Worm (Caenorhabditis elegans) whole organism, L4 larva: ENCODE data around the gene C13F10.6.
A peak's percentile ranks its signal among the peaks of the same experiment; 100 is the strongest.

ENCODE experiments used
- F49E8.2 ChIP-seq: sonication (generic microtip); optimal IDR thresholded peaks from 2 replicates; lab custom pipeline; 2016; ENCODE audit warnings: missing compliant biosample characterization, mild to moderate bottlenecking, missing genetic modification characterization, borderline replicate concordance
- T26A8.4 ChIP-seq: fragments of 200-800 bp; sonication (Bioruptor generic); IDR thresholded peaks from 2 replicates; pipeline ENCODE4 v1.3.6; 2022; ENCODE audit warnings: missing genetic modification characterization, missing compliant biosample characterization
- Y105C5A.15 ChIP-seq: fragments of 200-800 bp; sonication (Bioruptor generic); IDR thresholded peaks from 2 replicates; pipeline ENCODE4 v1.3.6; 2022; ENCODE audit warnings: missing genetic modification characterization, missing compliant biosample characterization
- Y48G9A.11 ChIP-seq: fragments of 200-800 bp; sonication (Bioruptor generic); IDR thresholded peaks from 2 replicates; pipeline ENCODE4 v1.3.6; 2022; ENCODE audit warnings: missing genetic modification reagents, missing genetic modification characterization, missing compliant biosample characterization
- Y5F2A.4 ChIP-seq: fragments of 200-800 bp; sonication (Bioruptor generic); optimal IDR thresholded peaks from 2 replicates; lab custom pipeline; 2018; ENCODE audit warnings: mild to moderate bottlenecking, missing genetic modification characterization, missing compliant biosample characterization
- aha-1 ChIP-seq: fragments of 150-350 bp; peaks from one replicate; lab custom pipeline; 2014; ENCODE audit warnings: missing biosample characterization, missing genetic modification characterization
- ama-1 ChIP-seq: fragments of 150-350 bp; optimal IDR thresholded peaks from 2 replicates; lab custom pipeline; 2014; ENCODE audit warnings: inconsistent platforms, mixed read lengths
- arid-1 ChIP-seq: fragments of 200-800 bp; sonication (Bioruptor generic); conservative IDR thresholded peaks from 2 replicates; pipeline ENCODE4 v1.3.6; 2022; ENCODE audit warnings: missing genetic modification reagents, missing genetic modification characterization, missing compliant biosample characterization
- attf-4 ChIP-seq: sonication (generic microtip); optimal IDR thresholded peaks from 3 replicates; lab custom pipeline; 2017; ENCODE audit warnings: missing biosample characterization, missing genetic modification characterization
- ceh-28 ChIP-seq: fragments of 150-350 bp; optimal IDR thresholded peaks from 2 replicates; lab custom pipeline; 2014; ENCODE audit warnings: missing biosample characterization, missing genetic modification reagents, missing genetic modification characterization
- daf-16 ChIP-seq, 3 experiments: sonication (generic microtip); optimal IDR thresholded peaks; 2 replicates each; lab custom pipeline; 2016 to 2017; ENCODE audit warnings: missing genetic modification characterization in 3 of 3, missing genetic modification reagents in 3 of 3, mild to moderate bottlenecking in 2 of 3, missing compliant biosample characterization in 2 of 3, missing biosample characterization in 1 of 3, moderate library complexity in 1 of 3
- dpl-1 ChIP-seq: fragments of 150-350 bp; optimal IDR thresholded peaks from 2 replicates; lab custom pipeline; 2014; ENCODE audit warnings: missing biosample characterization, missing genetic modification reagents, missing genetic modification characterization
- duxl-1 ChIP-seq: sonication (generic microtip); optimal IDR thresholded peaks from 2 replicates; lab custom pipeline; 2016; ENCODE audit warnings: mild to moderate bottlenecking, missing genetic modification characterization, moderate library complexity, missing compliant biosample characterization; ENCODE audit not compliant: poor library complexity
- dve-1 ChIP-seq: sonication (generic microtip); optimal IDR thresholded peaks from 2 replicates; lab custom pipeline; 2017; ENCODE audit warnings: antibody characterized with exemption, mild to moderate bottlenecking, missing genetic modification characterization, missing compliant biosample characterization; ENCODE audit not compliant: insufficient read depth
- egl-43 ChIP-seq: fragments of 200-800 bp; sonication (Bioruptor generic); IDR thresholded peaks from 2 replicates; pipeline ENCODE4 v1.3.6; 2022; ENCODE audit warnings: missing genetic modification reagents, missing genetic modification characterization, missing compliant biosample characterization
- hlh-11 ChIP-seq: fragments of 200-800 bp; sonication (Bioruptor generic); optimal IDR thresholded peaks from 2 replicates; lab custom pipeline; 2018; ENCODE audit warnings: mild to moderate bottlenecking, missing genetic modification characterization, missing compliant biosample characterization
- hlh-30 ChIP-seq: sonication (generic microtip); optimal IDR thresholded peaks from 2 replicates; lab custom pipeline; 2017; ENCODE audit warnings: antibody characterized with exemption, mild to moderate bottlenecking, missing genetic modification characterization, missing compliant biosample characterization; ENCODE audit not compliant: insufficient read depth
- hmg-1.1 ChIP-seq: fragments of 200-800 bp; sonication (Bioruptor generic); IDR thresholded peaks from 2 replicates; pipeline ENCODE4 v1.3.6; 2022; ENCODE audit warnings: missing genetic modification reagents, missing genetic modification characterization, missing compliant biosample characterization
- jun-1 ChIP-seq: fragments of 150-350 bp; optimal IDR thresholded peaks from 2 replicates; lab custom pipeline; 2014; ENCODE audit warnings: missing biosample characterization, missing genetic modification reagents, missing genetic modification characterization
- lin-13 ChIP-seq: fragments of 150-350 bp; optimal IDR thresholded peaks from 2 replicates; lab custom pipeline; 2014; ENCODE audit warnings: missing biosample characterization, missing genetic modification reagents, missing genetic modification characterization
- lin-15B ChIP-seq: fragments of 150-350 bp; sonication (generic microtip); optimal IDR thresholded peaks from 3 replicates; lab custom pipeline; 2014; ENCODE audit warnings: missing biosample characterization, missing genetic modification characterization
- lin-38 ChIP-seq: fragments of 200-800 bp; sonication (Bioruptor generic); IDR thresholded peaks from 2 replicates; pipeline ENCODE4 v1.3.6; 2022; ENCODE audit warnings: missing genetic modification reagents, missing genetic modification characterization, missing compliant biosample characterization
- lsy-2 ChIP-seq, 2 experiments: fragments of 150-350 bp in 1 of 2; sonication (generic microtip) in 1 of 2; optimal IDR thresholded peaks; 2 replicates each; lab custom pipeline; 2014 to 2017; ENCODE audit warnings: missing biosample characterization in 2 of 2, missing genetic modification characterization in 2 of 2
- mdt-29 ChIP-seq: fragments of 200-800 bp; sonication (Bioruptor generic); IDR thresholded peaks from 2 replicates; pipeline ENCODE4 v1.3.6; 2022; ENCODE audit warnings: missing genetic modification reagents, missing genetic modification characterization, missing compliant biosample characterization
- mep-1 ChIP-seq: fragments of 150-350 bp; sonication (generic microtip); optimal IDR thresholded peaks from 3 replicates; lab custom pipeline; 2014; ENCODE audit warnings: missing biosample characterization, missing genetic modification characterization
- mes-2 ChIP-seq: sonication (generic microtip); optimal IDR thresholded peaks from 2 replicates; lab custom pipeline; 2016; ENCODE audit warnings: missing genotype, mild to moderate bottlenecking, missing genetic modification characterization, missing compliant biosample characterization; ENCODE audit not compliant: poor library complexity, severe bottlenecking
- nhr-10 ChIP-seq: fragments of 150-350 bp; optimal IDR thresholded peaks from 2 replicates; lab custom pipeline; 2014; ENCODE audit warnings: missing biosample characterization, missing genetic modification characterization
- nhr-111 ChIP-seq: fragments of 200-800 bp; sonication (Bioruptor generic); optimal IDR thresholded peaks from 2 replicates; lab custom pipeline; 2018; ENCODE audit warnings: mild to moderate bottlenecking, missing genetic modification characterization, missing compliant biosample characterization
- nhr-25 ChIP-seq: sonication (generic microtip); optimal IDR thresholded peaks from 2 replicates; lab custom pipeline; 2017; ENCODE audit warnings: missing genetic modification characterization, mild to moderate bottlenecking, missing compliant biosample characterization, antibody characterized with exemption, moderate library complexity, borderline replicate concordance; ENCODE audit not compliant: insufficient read depth
- nhr-42 ChIP-seq: fragments of 200-800 bp; sonication (Bioruptor generic); IDR thresholded peaks from 2 replicates; pipeline ENCODE4 v1.3.6; 2022; ENCODE audit warnings: missing genetic modification characterization, missing compliant biosample characterization
- nhr-76 ChIP-seq: fragments of 150-350 bp; optimal IDR thresholded peaks from 2 replicates; lab custom pipeline; 2014; ENCODE audit warnings: missing biosample characterization, missing genetic modification characterization
- nhr-77 ChIP-seq: fragments of 150-350 bp; optimal IDR thresholded peaks from 2 replicates; lab custom pipeline; 2014; ENCODE audit warnings: missing biosample characterization, missing genetic modification characterization
- pha-4 ChIP-seq, 2 experiments: fragments of 150-350 bp in 1 of 2; fragments of 200-800 bp in 1 of 2; sonication (Bioruptor generic) in 1 of 2; IDR thresholded peaks in 1 of 2; optimal IDR thresholded peaks in 1 of 2; 2 replicates each; pipeline versions ENCODE4 v1.3.6 to Lab custom; 2014 to 2022; ENCODE audit warnings: missing genetic modification characterization in 2 of 2, missing genetic modification reagents in 2 of 2, missing biosample characterization in 1 of 2, missing compliant biosample characterization in 1 of 2
- php-3 ChIP-seq: fragments of 200-800 bp; sonication (Bioruptor generic); IDR thresholded peaks from 2 replicates; pipeline ENCODE4 v1.3.6; 2022; ENCODE audit warnings: missing genetic modification reagents, missing genetic modification characterization, missing compliant biosample characterization
- pqm-1 ChIP-seq: sonication (generic microtip); optimal IDR thresholded peaks from 2 replicates; lab custom pipeline; 2017; ENCODE audit warnings: missing biosample characterization, missing genetic modification characterization
- rbr-2 ChIP-seq: sonication (generic microtip); optimal IDR thresholded peaks from 2 replicates; lab custom pipeline; 2016; ENCODE audit warnings: missing genotype, missing genetic modification characterization, missing compliant biosample characterization
- snpc-4 ChIP-seq: fragments of 150-350 bp; optimal IDR thresholded peaks from 2 replicates; lab custom pipeline; 2014; ENCODE audit warnings: missing biosample characterization, missing genetic modification characterization
- spr-3 ChIP-seq: fragments of 200-800 bp; sonication (Bioruptor generic); optimal IDR thresholded peaks from 2 replicates; lab custom pipeline; 2018; ENCODE audit warnings: mild to moderate bottlenecking, missing genetic modification characterization, missing compliant biosample characterization
- unc-130 ChIP-seq: sonication (generic microtip); optimal IDR thresholded peaks from 2 replicates; lab custom pipeline; 2016; ENCODE audit warnings: missing genetic modification reagents, missing genetic modification characterization, missing compliant biosample characterization
- unc-39 ChIP-seq: sonication (generic microtip); optimal IDR thresholded peaks from 2 replicates; lab custom pipeline; 2017; ENCODE audit warnings: missing biosample characterization, missing genetic modification characterization
- zip-2 ChIP-seq: fragments of 150-350 bp; optimal IDR thresholded peaks from 2 replicates; lab custom pipeline; 2014; ENCODE audit warnings: missing biosample characterization, missing genetic modification characterization
- ztf-7 ChIP-seq: fragments of 150-350 bp; optimal IDR thresholded peaks from 2 replicates; lab custom pipeline; 2014; ENCODE audit warnings: missing biosample characterization, missing genetic modification characterization

C13F10.6 gene

ce11 chrV:7230847-7231246 is 10.0 kb upstream of the C13F10.6 start, which contains the start of the genes gei-6 and krr-1:
TSS of gene gei-6 (minus strand) at chrV:7230848.
TSS of gene krr-1 (plus strand) at chrV:7231190.
- TF ChIP-seq mes-2 (tag; lab: Kevin White, UChicago) (peak; percentile 85), duxl-1 (tag; lab: Kevin White, UChicago) (peak; percentile 28), nhr-10 (tag; lab: Kevin White, UChicago) (no peak), lin-38 (peak; percentile 71), hlh-30 (tag; lab: Kevin White, UChicago) (peak; percentile 11), Y105C5A.15 (GFP tag; lab: Robert Waterston, UW) (no peak), pha-4 (GFP tag; IDR thresholded peaks at IDR 0.05; lab: Robert Waterston, UW) (peak; percentile 58; the same call in 1 of the 2 replicates), pha-4 (tag; optimal IDR thresholded peaks at IDR 0.05; lab: Kevin White, UChicago) (no peak), dve-1 (tag; lab: Kevin White, UChicago) (peak; percentile 46), hlh-11 (tag; lab: Kevin White, UChicago) (peak; percentile 3), attf-4 (tag; lab: Kevin White, UChicago) (no peak), lin-15B (tag; lab: Kevin White, UChicago) (peak; percentile 35), Y5F2A.4 (GFP tag; lab: Kevin White, UChicago) (no peak), jun-1 (tag; lab: Kevin White, UChicago) (no peak), nhr-25 (tag; lab: Kevin White, UChicago) (no peak), unc-130 (peak; percentile 6), spr-3 (no peak), snpc-4 (tag; lab: Kevin White, UChicago) (no peak), rbr-2 (tag; lab: Kevin White, UChicago) (peak; percentile 25), unc-39 (no peak), pqm-1 (peak; percentile 13), mep-1 (tag; lab: Kevin White, UChicago) (peak; percentile 62), dpl-1 (GFP tag; lab: Kevin White, UChicago) (peak; percentile 65), F49E8.2 (tag; lab: Kevin White, UChicago) (no peak), lsy-2 (tag; optimal IDR thresholded peaks at IDR 0.05; lab: Kevin White, UChicago) (peak in 1 of 2 experiments; percentile 57), hmg-1.1 (GFP tag; lab: Robert Waterston, UW) (0 out of 2 replicates have a peak, but pooled peaks have one; percentile 20), egl-43 (0 out of 2 replicates have a peak, but pooled peaks have one; percentile 33), nhr-42 (GFP tag; lab: Robert Waterston, UW) (no peak), daf-16 (GFP tag; optimal IDR thresholded peaks at IDR 0.05; lab: Kevin White, UChicago) (no peak), daf-16 (tag; optimal IDR thresholded peaks at IDR 0.05; lab: Kevin White, UChicago) (peak; percentile 24), arid-1 (GFP tag; lab: Robert Waterston, UW) (0 out of 2 replicates have a peak, but pooled peaks have one; percentile 45), nhr-76 (tag; lab: Kevin White, UChicago) (no peak), aha-1 (tag; lab: Kevin White, UChicago) (peak; percentile 30), nhr-77 (peak; percentile 15)

ce11 chrV:7225894-7226293 is 5.1 kb upstream of the C13F10.6 start:
- TF ChIP-seq nhr-76 (tag; lab: Kevin White, UChicago) (no peak), zip-2 (tag; lab: Kevin White, UChicago) (no peak), nhr-111 (GFP tag; lab: Kevin White, UChicago) (no peak), pqm-1 (no peak), Y48G9A.11 (GFP tag; lab: Robert Waterston, UW) (no peak), ama-1 (lab: Kevin White, UChicago) (peak; percentile 56), mdt-29 (GFP tag; lab: Robert Waterston, UW) (no peak), T26A8.4 (GFP tag; lab: Robert Waterston, UW) (no peak), ceh-28 (tag; lab: Kevin White, UChicago) (no peak), ztf-7 (no peak), php-3 (GFP tag; lab: Robert Waterston, UW) (no peak), attf-4 (tag; lab: Kevin White, UChicago) (no peak), spr-3 (no peak), mep-1 (tag; lab: Kevin White, UChicago) (no peak), aha-1 (tag; lab: Kevin White, UChicago) (peak; percentile 86), lin-13 (no peak)
- TF ChIP-seq, all 104 proteins: peak for 2
